Worm (Caenorhabditis elegans): ENCODE data around the gene Y57G11C.28.

Gene Y57G11C.28

DNA sequence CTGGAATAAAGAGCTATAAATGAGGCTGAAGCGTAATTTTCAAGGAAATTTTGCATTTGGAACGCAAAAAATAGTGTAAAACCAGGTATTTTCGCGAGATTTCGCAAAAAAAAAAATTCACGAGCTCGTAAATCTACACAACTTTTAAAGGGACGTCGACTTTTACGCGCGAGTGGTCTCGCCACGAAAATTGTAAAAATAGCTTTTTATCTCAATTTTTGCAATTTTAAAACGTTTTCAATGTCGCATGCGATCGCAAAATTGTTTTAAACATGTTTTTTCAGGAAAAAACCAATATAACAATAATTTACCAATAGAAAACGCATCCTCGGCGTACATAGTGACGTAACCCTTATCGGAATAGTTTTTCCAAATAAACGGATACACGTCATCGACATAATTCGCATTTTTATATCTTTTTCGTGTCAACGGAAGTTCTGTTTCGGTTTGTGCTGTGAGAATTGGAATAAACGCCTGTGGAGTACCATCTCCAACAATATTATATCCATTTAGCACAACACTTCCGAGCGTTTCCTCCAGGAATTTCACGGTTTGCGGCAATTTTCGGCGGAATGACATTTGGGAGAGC, 27.3 kb downstream of the Y57G11C.28 start:
- TF ChIP-seq blmp-1 (tag; optimal IDR thresholded peaks at IDR 0.05) (no peak), fkh-8 (tag; optimal IDR thresholded peaks at IDR 0.05) (no peak), lin-35 (GFP tag; optimal IDR thresholded peaks at IDR 0.05) (peak in 1 of 2 experiments; percentile 4), dsc-1 (tag; optimal IDR thresholded peaks at IDR 0.05) (no peak), dpl-1 (GFP tag; optimal IDR thresholded peaks at IDR 0.05) (peak in 1 of 3 experiments; percentile 25), snu-23 (GFP tag; optimal IDR thresholded peaks at IDR 0.05) (no peak), ceh-8 (GFP tag; optimal IDR thresholded peaks at IDR 0.05) (no peak), efl-1 (optimal IDR thresholded peaks at IDR 0.05) (peak; percentile 45 to 59), efl-1 (GFP tag; optimal IDR thresholded peaks at IDR 0.05 in 1 of 2) (peak; percentile 30 to 82)

ce11 chrIV:14958551-14958950, 29.0 kb downstream of the Y57G11C.28 start, which contains the start of gene Y41E3.1:
TSS of gene Y41E3.1 (minus strand) at chrIV:14958874.
- TF ChIP-seq efl-1 (optimal IDR thresholded peaks at IDR 0.05) (no peak), efl-1 (GFP tag; optimal IDR thresholded peaks at IDR 0.05 in 1 of 2) (peak in 1 of 2 experiments; percentile 70), tlp-1 (tag; optimal IDR thresholded peaks at IDR 0.05) (no peak), efl-3 (GFP tag; optimal IDR thresholded peaks at IDR 0.05) (no peak), lin-35 (GFP tag; optimal IDR thresholded peaks at IDR 0.05) (no peak)

ce11 chrIV:14959375-14959774, 29.9 kb downstream of the Y57G11C.28 start:
- TF ChIP-seq zag-1 (tag; optimal IDR thresholded peaks at IDR 0.05) (no peak), ets-5 (GFP tag; IDR thresholded peaks at IDR 0.05) (no peak), unc-30 (tag; optimal IDR thresholded peaks at IDR 0.05) (no peak), fkh-4 (tag; optimal IDR thresholded peaks at IDR 0.05; ENCODE audit: borderline replicate concordance) (peak; percentile 1), lin-15B (tag; optimal IDR thresholded peaks at IDR 0.05) (peak; percentile 83), nhr-11 (tag; optimal IDR thresholded peaks at IDR 0.05) (peak; percentile 26), tbx-2 (tag; optimal IDR thresholded peaks at IDR 0.05) (peak; percentile 53), ceh-88 (GFP tag; IDR thresholded peaks at IDR 0.05) (no peak), xbp-1 (tag; optimal IDR thresholded peaks at IDR 0.05) (peak; percentile 78), ceh-90 (tag; optimal IDR thresholded peaks at IDR 0.05) (no peak), nhr-77 (tag; optimal IDR thresholded peaks at IDR 0.05) (peak; percentile 24), lin-39 (tag; optimal IDR thresholded peaks at IDR 0.05) (peak; percentile 51), snu-23 (GFP tag; optimal IDR thresholded peaks at IDR 0.05) (peak; percentile 85), lin-35 (GFP tag; optimal IDR thresholded peaks at IDR 0.05) (peak; percentile 97 to 99), nhr-19 (GFP tag; conservative IDR thresholded peaks at IDR 0.05) (peak; percentile 51), efl-3 (GFP tag; optimal IDR thresholded peaks at IDR 0.05) (no peak), tlp-1 (tag; optimal IDR thresholded peaks at IDR 0.05) (peak; percentile 81), lsy-2 (tag; optimal IDR thresholded peaks at IDR 0.05) (peak; percentile 81 to 93), irx-1 (tag; optimal IDR thresholded peaks at IDR 0.05) (peak; percentile 43), swsn-7 (tag; optimal IDR thresholded peaks at IDR 0.05) (peak; percentile 57), hlh-4 (tag; optimal IDR thresholded peaks at IDR 0.05) (no peak), nhr-76 (tag; optimal IDR thresholded peaks at IDR 0.05) (no peak), unc-62 (GFP tag; optimal IDR thresholded peaks at IDR 0.05) (no peak), pqm-1 (tag; optimal IDR thresholded peaks at IDR 0.05) (peak; percentile 90), nhr-84 (tag; optimal IDR thresholded peaks at IDR 0.05) (no peak), blmp-1 (tag; optimal IDR thresholded peaks at IDR 0.05) (peak; percentile 76), jun-1 (tag; optimal IDR thresholded peaks at IDR 0.05) (peak; percentile 59), unc-130 (tag; optimal IDR thresholded peaks at IDR 0.05) (peak; percentile 86), fkh-10 (GFP tag; optimal IDR thresholded peaks at IDR 0.05) (peak; percentile 17), hlh-17 (GFP tag; optimal IDR thresholded peaks at IDR 0.05; ENCODE audit: borderline replicate concordance) (no peak), vab-15 (tag; optimal IDR thresholded peaks at IDR 0.05) (peak; percentile 34), rnt-1 (tag; optimal IDR thresholded peaks at IDR 0.05) (no peak), ceh-82 (tag; optimal IDR thresholded peaks at IDR 0.05) (peak; percentile 54 to 83 (median 60)), skn-1 (tag; optimal IDR thresholded peaks at IDR 0.05) (peak; percentile 72), nhr-90 (tag; optimal IDR thresholded peaks at IDR 0.05; ENCODE audit: poor library complexity) (peak; percentile 65), ceh-8 (GFP tag; optimal IDR thresholded peaks at IDR 0.05) (no peak), ztf-4 (tag; optimal IDR thresholded peaks at IDR 0.05) (no peak), mep-1 (tag; optimal IDR thresholded peaks at IDR 0.05) (peak; percentile 73), fkh-8 (tag; optimal IDR thresholded peaks at IDR 0.05) (peak; percentile 14), sox-4 (tag; optimal IDR thresholded peaks at IDR 0.05) (no peak), egl-27 (tag; optimal IDR thresholded peaks at IDR 0.05) (no peak), nhr-85 (tag) (peak; percentile 75), aha-1 (tag; optimal IDR thresholded peaks at IDR 0.05) (no peak), Y116A8C.19 (tag; optimal IDR thresholded peaks at IDR 0.05; ENCODE audit: borderline replicate concordance) (no peak)
